Fruit fly (Drosophila melanogaster) whole organism, embryonic: ENCODE data around the gene Cubn.

Experiments
- Atf-2 ChIP-seq: fragments of 200-800 bp; sonication (Bioruptor generic); optimal IDR thresholded peaks from 2 replicates; lab custom pipeline; 2016; ENCODE audit warnings: missing biosample characterization, missing genetic modification characterization
- CG10147 ChIP-seq: fragments of 200-800 bp; sonication (Bioruptor generic); optimal IDR thresholded peaks from 2 replicates; lab custom pipeline; 2019; ENCODE audit warnings: missing biosample characterization, mild to moderate bottlenecking, missing genetic modification characterization, moderate library complexity
- CG10366 ChIP-seq: fragments of 200-800 bp; sonication (Bioruptor generic); IDR thresholded peaks from 2 replicates; pipeline ENCODE4 v1.3.6; 2022; ENCODE audit warnings: missing biosample characterization, missing genetic modification characterization
- CG10565 ChIP-seq: fragments of 200-800 bp; sonication (Bioruptor generic); optimal IDR thresholded peaks from 3 replicates; lab custom pipeline; 2016; ENCODE audit warnings: missing biosample characterization, mild to moderate bottlenecking, missing genetic modification characterization
- CG10959 ChIP-seq: fragments of 200-800 bp; sonication (Bioruptor generic); IDR thresholded peaks from 2 replicates; pipeline ENCODE4 v1.3.6; 2022; ENCODE audit warnings: missing biosample characterization, missing genetic modification characterization
- CG11696 ChIP-seq: fragments of 200-800 bp; sonication (Bioruptor generic); IDR thresholded peaks from 2 replicates; pipeline ENCODE4 v1.3.6; 2022; ENCODE audit warnings: missing biosample characterization, missing genetic modification characterization
- CG11723 ChIP-seq: fragments of 200-800 bp; sonication (Bioruptor generic); optimal IDR thresholded peaks from 2 replicates; lab custom pipeline; 2017; ENCODE audit warnings: missing biosample characterization, mild to moderate bottlenecking, missing genetic modification characterization
- CG13894 ChIP-seq: fragments of 200-800 bp; sonication (Bioruptor generic); optimal IDR thresholded peaks from 3 replicates; lab custom pipeline; 2018; ENCODE audit warnings: missing biosample characterization, mild to moderate bottlenecking, missing genetic modification characterization, moderate library complexity
- CG15696 ChIP-seq: fragments of 200-800 bp; sonication (Bioruptor generic); optimal IDR thresholded peaks from 2 replicates; lab custom pipeline; 2019; ENCODE audit warnings: missing biosample characterization, mild to moderate bottlenecking, missing genetic modification characterization, moderate library complexity
- CG17186 ChIP-seq: fragments of 200-800 bp; sonication (Bioruptor generic); optimal IDR thresholded peaks from 3 replicates; lab custom pipeline; 2017; ENCODE audit warnings: missing biosample characterization, missing genetic modification reagents, missing genetic modification characterization
- CG1832 ChIP-seq: fragments of 200-800 bp; sonication (Bioruptor generic); optimal IDR thresholded peaks from 2 replicates; lab custom pipeline; 2017; ENCODE audit warnings: missing biosample characterization, mild to moderate bottlenecking, missing genetic modification characterization, inconsistent platforms
- CG18619 ChIP-seq: fragments of 200-800 bp; sonication (Bioruptor generic); optimal IDR thresholded peaks from 3 replicates; lab custom pipeline; 2017; ENCODE audit warnings: missing biosample characterization, mild to moderate bottlenecking, missing genetic modification characterization
- CG2120 ChIP-seq: fragments of 200-800 bp; sonication (Bioruptor generic); optimal IDR thresholded peaks from 3 replicates; lab custom pipeline; 2016; ENCODE audit warnings: missing biosample characterization, missing genetic modification characterization
- CG2199 ChIP-seq: fragments of 200-800 bp; sonication (Bioruptor generic); IDR thresholded peaks from 3 replicates; pipeline ENCODE4 v1.3.6; 2022; ENCODE audit warnings: missing biosample characterization, missing genetic modification characterization
- CG2202 ChIP-seq: fragments of 200-800 bp; sonication (Bioruptor generic); optimal IDR thresholded peaks from 2 replicates; lab custom pipeline; 2018; ENCODE audit warnings: missing biosample characterization, mild to moderate bottlenecking, missing genetic modification characterization
- CG2712 ChIP-seq: fragments of 200-800 bp; optimal IDR thresholded peaks from 3 replicates; lab custom pipeline; 2019; ENCODE audit warnings: missing biosample characterization, mild to moderate bottlenecking, missing genetic modification characterization, moderate library complexity
- CG32772 ChIP-seq: fragments of 200-800 bp; sonication (Bioruptor generic); IDR thresholded peaks from 2 replicates; pipeline ENCODE4 v1.3.6; 2022; ENCODE audit warnings: missing biosample characterization, missing genetic modification characterization
- CG33557 ChIP-seq: fragments of 200-800 bp; sonication (Bioruptor generic); optimal IDR thresholded peaks from 2 replicates; lab custom pipeline; 2019; ENCODE audit warnings: missing biosample characterization, mild to moderate bottlenecking, missing genetic modification characterization, moderate library complexity
- CG7963 ChIP-seq: fragments of 200-800 bp; sonication (Bioruptor generic); IDR thresholded peaks from 3 replicates; pipeline ENCODE4 v1.3.6; 2022; ENCODE audit warnings: missing biosample characterization, missing genetic modification characterization; ENCODE audit not compliant: partially characterized antibody
- CG8765 ChIP-seq: fragments of 200-800 bp; sonication (Bioruptor generic); IDR thresholded peaks from 2 replicates; pipeline ENCODE4 v1.3.6; 2022; ENCODE audit warnings: missing biosample characterization, missing genetic modification characterization
- CG8924 ChIP-seq: fragments of 200-800 bp; optimal IDR thresholded peaks from 3 replicates; lab custom pipeline; 2019; ENCODE audit warnings: missing biosample characterization, mild to moderate bottlenecking, missing genetic modification characterization, moderate library complexity
- Fer2 ChIP-seq: fragments of 200-800 bp; sonication (Bioruptor generic); optimal IDR thresholded peaks from 2 replicates; lab custom pipeline; 2018; ENCODE audit warnings: missing biosample characterization, mild to moderate bottlenecking, missing genetic modification characterization, moderate library complexity
- Fer3 ChIP-seq: fragments of 200-800 bp; sonication (Bioruptor generic); optimal IDR thresholded peaks from 2 replicates; lab custom pipeline; 2018; ENCODE audit warnings: missing biosample characterization, mild to moderate bottlenecking, missing genetic modification characterization, moderate library complexity
- Gug ChIP-seq: fragments of 200-800 bp; sonication (Bioruptor generic); IDR thresholded peaks from 4 replicates; pipeline ENCODE4 v1.3.6; 2022; ENCODE audit warnings: missing biosample characterization, missing genetic modification characterization
- HmgD ChIP-seq: fragments of 200-800 bp; sonication (Bioruptor generic); optimal IDR thresholded peaks from 3 replicates; lab custom pipeline; 2016; ENCODE audit warnings: missing biosample characterization, missing genetic modification characterization
- Jarid2 ChIP-seq: fragments of 200-800 bp; sonication (Bioruptor generic); optimal IDR thresholded peaks from 3 replicates; lab custom pipeline; 2017; ENCODE audit warnings: mild to moderate bottlenecking, missing biosample characterization, missing genetic modification reagents, missing genetic modification characterization
- Max ChIP-seq: fragments of 200-800 bp; sonication (Bioruptor generic); optimal IDR thresholded peaks from 2 replicates; lab custom pipeline; 2016; ENCODE audit warnings: missing biosample characterization, mild to moderate bottlenecking, missing genetic modification characterization
- NC2α ChIP-seq: fragments of 200-800 bp; sonication (Bioruptor generic); optimal IDR thresholded peaks from 2 replicates; lab custom pipeline; 2016; ENCODE audit warnings: missing biosample characterization, missing genetic modification characterization
- Nf-YA ChIP-seq: fragments of 200-800 bp; sonication (Bioruptor generic); IDR thresholded peaks from 2 replicates; pipeline ENCODE4 v1.3.6; 2022; ENCODE audit warnings: missing biosample characterization, missing genetic modification characterization
- Poxn ChIP-seq: fragments of 200-800 bp; sonication (Bioruptor generic); IDR thresholded peaks from 2 replicates; pipeline ENCODE4 v1.3.6; 2022; ENCODE audit warnings: missing biosample characterization, missing genetic modification characterization
- TFAM ChIP-seq: fragments of 200-800 bp; sonication (Bioruptor generic); optimal IDR thresholded peaks from 2 replicates; lab custom pipeline; 2017; ENCODE audit warnings: missing biosample characterization, missing genetic modification characterization, inconsistent platforms
- ab ChIP-seq: fragments of 200-800 bp; sonication (Bioruptor generic); optimal IDR thresholded peaks from 2 replicates; lab custom pipeline; 2016; ENCODE audit warnings: missing biosample characterization, missing genetic modification characterization
- bcd ChIP-seq: fragments of 200-800 bp; sonication (Bioruptor generic); optimal IDR thresholded peaks from 2 replicates; lab custom pipeline; 2017; ENCODE audit warnings: missing biosample characterization, mild to moderate bottlenecking, missing genetic modification characterization
- bigmax ChIP-seq: fragments of 200-800 bp; sonication (Bioruptor generic); optimal IDR thresholded peaks from 2 replicates; lab custom pipeline; 2018; ENCODE audit warnings: missing biosample characterization, mild to moderate bottlenecking, missing genetic modification characterization
- bowl ChIP-seq: fragments of 200-800 bp; sonication (Bioruptor generic); IDR thresholded peaks from 2 replicates; pipeline ENCODE4 v1.3.6; 2022; ENCODE audit warnings: missing biosample characterization, missing genetic modification characterization
- corto ChIP-seq: fragments of 200-800 bp; sonication (Bioruptor generic); optimal IDR thresholded peaks from 2 replicates; lab custom pipeline; 2016; ENCODE audit warnings: missing biosample characterization, mild to moderate bottlenecking, missing genetic modification characterization, moderate library complexity
- en ChIP-seq: fragments of 200-800 bp; sonication (Bioruptor generic); optimal IDR thresholded peaks from 2 replicates; lab custom pipeline; 2016; ENCODE audit warnings: missing biosample characterization, missing genetic modification characterization
- gfzf ChIP-seq: fragments of 200-800 bp; sonication (Bioruptor generic); optimal IDR thresholded peaks from 2 replicates; lab custom pipeline; 2016; ENCODE audit warnings: missing biosample characterization, mild to moderate bottlenecking, missing genetic modification characterization, moderate library complexity
- grau ChIP-seq: fragments of 200-800 bp; optimal IDR thresholded peaks from 3 replicates; lab custom pipeline; 2019; ENCODE audit warnings: missing biosample characterization, mild to moderate bottlenecking, missing genetic modification characterization, moderate library complexity
- grn ChIP-seq: fragments of 200-800 bp; sonication (Bioruptor generic); optimal IDR thresholded peaks from 3 replicates; lab custom pipeline; 2017; ENCODE audit warnings: missing biosample characterization, missing genetic modification characterization
- hb ChIP-seq: fragments of 200-800 bp; sonication (Bioruptor generic); IDR thresholded peaks from 3 replicates; pipeline ENCODE4 v1.3.6; 2022; ENCODE audit warnings: missing biosample characterization, missing genetic modification characterization; ENCODE audit not compliant: partially characterized antibody
- her ChIP-seq: fragments of 200-800 bp; sonication (Bioruptor generic); optimal IDR thresholded peaks from 2 replicates; lab custom pipeline; 2016; ENCODE audit warnings: missing biosample characterization, missing genetic modification characterization
- hkb ChIP-seq, 2 experiments: fragments of 200-800 bp in 1 of 2; fragments of >200 bp in 1 of 2; sonication (Bioruptor generic) in 1 of 2; IDR thresholded peaks in 1 of 2; optimal IDR thresholded peaks in 1 of 2; 2 replicates each; pipeline versions ENCODE4 v1.3.6 to Lab custom; 2017 to 2022; ENCODE audit warnings: missing biosample characterization in 1 of 2, missing genetic modification characterization in 1 of 2
- hth ChIP-seq: fragments of >200 bp; optimal IDR thresholded peaks from 2 replicates; lab custom pipeline; 2017; ENCODE audit warnings: inconsistent platforms
- mam ChIP-seq: fragments of 200-800 bp; sonication (Bioruptor generic); optimal IDR thresholded peaks from 3 replicates; lab custom pipeline; 2016; ENCODE audit warnings: missing biosample characterization, missing genetic modification characterization
- p53 ChIP-seq: fragments of 200-800 bp; sonication (Bioruptor generic); optimal IDR thresholded peaks from 2 replicates; lab custom pipeline; 2016; ENCODE audit warnings: missing biosample characterization, missing genetic modification characterization
- pfk ChIP-seq: fragments of 200-800 bp; sonication (Bioruptor generic); optimal IDR thresholded peaks from 2 replicates; lab custom pipeline; 2018; ENCODE audit warnings: missing biosample characterization, mild to moderate bottlenecking, missing genetic modification characterization, moderate library complexity
- phol ChIP-seq: fragments of 200-800 bp; sonication (Bioruptor generic); optimal IDR thresholded peaks from 3 replicates; lab custom pipeline; 2018; ENCODE audit warnings: missing biosample characterization, mild to moderate bottlenecking, missing genetic modification characterization, moderate library complexity
- psq ChIP-seq: fragments of 200-800 bp; sonication (Bioruptor generic); optimal IDR thresholded peaks from 2 replicates; lab custom pipeline; 2017; ENCODE audit warnings: missing biosample characterization, missing genetic modification characterization
- ranshi ChIP-seq: fragments of 200-800 bp; sonication (Bioruptor generic); IDR thresholded peaks from 2 replicates; pipeline ENCODE4 v1.3.6; 2022; ENCODE audit warnings: missing biosample characterization, missing genetic modification characterization
- yki ChIP-seq: fragments of >200 bp; optimal IDR thresholded peaks from 3 replicates; lab custom pipeline; 2018
- zen ChIP-seq: fragments of 200-800 bp; sonication (Bioruptor generic); optimal IDR thresholded peaks from 3 replicates; lab custom pipeline; 2018; ENCODE audit warnings: missing biosample characterization, mild to moderate bottlenecking, missing genetic modification characterization, moderate library complexity

Cubn gene

dm6 chrX:9589928-9590327 is 18.8 kb upstream of the Cubn start (continued):
- TF ChIP-seq CG10147 (peak; percentile 45), Gug (GFP tag; lab: Robert Waterston, UW) (no peak), HmgD (GFP tag; lab: Kevin White, UChicago) (no peak), hkb (optimal IDR thresholded peaks at IDR 0.05; lab: Kevin White, UChicago) (no peak), hkb (GFP tag; IDR thresholded peaks at IDR 0.05; lab: Robert Waterston, UW) (peak; percentile 66), pfk (GFP tag; lab: Kevin White, UChicago) (no peak), bowl (no peak), mam (GFP tag; lab: Kevin White, UChicago) (no peak), en (GFP tag; lab: Kevin White, UChicago) (no peak), corto (GFP tag; lab: Kevin White, UChicago) (peak; percentile 45), CG33557 (GFP tag; lab: Kevin White, UChicago) (no peak), CG10565 (GFP tag; lab: Kevin White, UChicago) (no peak), ab (GFP tag; lab: Kevin White, UChicago) (no peak), CG11696 (GFP tag; lab: Robert Waterston, UW) (no peak), her (GFP tag; lab: Kevin White, UChicago) (no peak), Fer3 (tag; lab: Kevin White, UChicago) (peak; percentile 45), Poxn (GFP tag; lab: Robert Waterston, UW) (no peak), TFAM (GFP tag; lab: Kevin White, UChicago) (no peak), Atf-2 (GFP tag; lab: Kevin White, UChicago) (no peak), gfzf (GFP tag; lab: Kevin White, UChicago) (no peak), yki (lab: Kevin White, UChicago) (no peak), bigmax (GFP tag; lab: Kevin White, UChicago) (no peak), phol (tag; lab: Kevin White, UChicago) (peak; percentile 60), CG2202 (tag; lab: Kevin White, UChicago) (no peak), CG7963 (GFP tag; lab: Robert Waterston, UW) (no peak), Nf-YA (GFP tag; lab: Robert Waterston, UW) (no peak), CG10959 (GFP tag; lab: Robert Waterston, UW) (no peak), hb (GFP tag; lab: Robert Waterston, UW) (no peak), zen (tag; lab: Kevin White, UChicago) (no peak), CG32772 (GFP tag; lab: Robert Waterston, UW) (peak; percentile 26; the same call in 1 of the 2 replicates), CG15696 (tag; lab: Kevin White, UChicago) (no peak), CG13894 (tag; lab: Kevin White, UChicago) (peak; percentile 13), Fer2 (tag; lab: Kevin White, UChicago) (peak; percentile 30), bcd (peak; percentile 48), CG1832 (no peak), grau (tag; lab: Kevin White, UChicago) (peak; percentile 67), CG17186 (GFP tag; lab: Kevin White, UChicago) (no peak), CG18619 (GFP tag; lab: Kevin White, UChicago) (peak; percentile 47), CG8765 (GFP tag; lab: Robert Waterston, UW) (no peak), Jarid2 (GFP tag; lab: Kevin White, UChicago) (no peak), hth (lab: Kevin White, UChicago) (no peak), psq (GFP tag; lab: Kevin White, UChicago) (no peak), CG2712 (peak; percentile 58), NC2α (GFP tag; lab: Kevin White, UChicago) (no peak), CG10366 (GFP tag; lab: Robert Waterston, UW) (no peak), Max (GFP tag; lab: Kevin White, UChicago) (no peak), CG11723 (peak; percentile 36), CG8924 (peak; percentile 52), grn (GFP tag; lab: Kevin White, UChicago) (no peak), p53 (no peak), CG2120 (GFP tag; lab: Kevin White, UChicago) (peak; percentile 56), ranshi (GFP tag; lab: Robert Waterston, UW) (no peak; the same call in 1 of the 2 replicates), CG2199 (no peak)
